Worm (Caenorhabditis elegans) whole organism, L1 larva: ENCODE results near the gene col-94.

Source experiments
- dpl-1 ChIP-seq, 3 experiments: fragments of 150-350 bp in 2 of 3; sonication (generic microtip) in 1 of 3; optimal IDR thresholded peaks; 2 replicates each; lab custom pipeline; 2014 to 2017; ENCODE audit warnings: missing biosample characterization in 3 of 3, missing genetic modification characterization in 3 of 3, missing genetic modification reagents in 3 of 3
- fkh-8 ChIP-seq: sonication (generic microtip); optimal IDR thresholded peaks from 2 replicates; lab custom pipeline; 2016; ENCODE audit warnings: mild to moderate bottlenecking, missing genetic modification characterization, missing compliant biosample characterization
- lsy-2 ChIP-seq, 2 experiments: fragments of 150-350 bp; optimal IDR thresholded peaks; 2 replicates each; lab custom pipeline; 2014; ENCODE audit warnings: missing biosample characterization in 2 of 2, missing genetic modification characterization in 2 of 2
- nhr-47 ChIP-seq: sonication (generic microtip); optimal IDR thresholded peaks from 2 replicates; lab custom pipeline; 2016; ENCODE audit warnings: mild to moderate bottlenecking, missing genetic modification characterization, moderate library complexity, missing compliant biosample characterization
- unc-30 ChIP-seq: sonication (generic microtip); optimal IDR thresholded peaks from 2 replicates; lab custom pipeline; 2017; ENCODE audit warnings: missing biosample characterization, missing genetic modification characterization

Gene col-94

ce11 chrIII:10939184-10939583 is 48.5 kb downstream of the col-94 start:
- TF ChIP-seq dpl-1 (GFP tag; optimal IDR thresholded peaks at IDR 0.05; lab: Kevin White, UChicago) (no peak), unc-30 (tag; lab: Kevin White, UChicago) (no peak), fkh-8 (tag; lab: Kevin White, UChicago) (no peak), lsy-2 (tag; optimal IDR thresholded peaks at IDR 0.05; lab: Kevin White, UChicago) (no peak), nhr-47 (tag; lab: Kevin White, UChicago) (no peak)
